ENCODE assay signal across 4 fruit fly cellular contexts in the genomic region with DNA sequence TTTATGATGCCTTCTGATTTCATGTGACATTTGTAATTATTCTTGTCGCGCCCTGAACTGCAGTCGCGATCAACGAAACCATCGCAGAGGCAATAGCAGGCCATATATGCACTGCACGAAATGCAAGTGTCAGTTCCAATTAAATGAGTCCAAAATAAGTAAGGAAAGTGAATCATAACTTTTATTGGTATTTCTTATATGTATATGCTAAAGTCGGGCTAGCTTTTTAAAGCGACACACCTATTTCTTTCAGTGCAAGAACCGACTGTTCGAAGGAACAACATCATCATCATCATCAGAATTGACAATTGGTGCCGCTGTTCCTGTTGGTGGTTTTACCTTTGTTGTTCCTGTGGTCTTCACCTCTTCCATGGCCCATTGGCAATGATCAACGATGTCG.
A peak's percentile ranks its signal among the peaks of the same experiment; 100 is the strongest.
TF ChIP-seq lines count a peak whose summit lies in the region.

No protein-coding gene starts in this region.

- TF ChIP-seq CTCF in whole organism, embryonic (GFP tag; optimal IDR thresholded peaks at IDR 0.05; lab: Kevin White, UChicago), result no peak

TF ChIP-seq in whole organism, embryonic, 481 proteins besides CTCF, POLR2A, EP300 and RAD21 (continues in another document):
- TF ChIP-seq CG5245 (GFP tag; optimal IDR thresholded peaks at IDR 0.05; lab: Kevin White, UChicago) (peak; percentile 23), Blimp-1 (GFP tag; optimal IDR thresholded peaks at IDR 0.05; lab: Kevin White, UChicago) (no peak), amos (GFP tag; IDR thresholded peaks at IDR 0.05; lab: Robert Waterston, UW; ENCODE audit: partially characterized antibody) (no peak), CG1603 (tag; optimal IDR thresholded peaks at IDR 0.05; lab: Kevin White, UChicago) (peak; percentile 71), zen (tag; optimal IDR thresholded peaks at IDR 0.05; lab: Kevin White, UChicago) (peak; percentile 64), Gug (GFP tag; IDR thresholded peaks at IDR 0.05; lab: Robert Waterston, UW) (no peak), Sin3A (optimal IDR thresholded peaks at IDR 0.05; lab: Kevin White, UChicago) (no peak), cad (GFP tag; optimal IDR thresholded peaks at IDR 0.05; lab: Kevin White, UChicago) (no peak), CG15696 (tag; optimal IDR thresholded peaks at IDR 0.05; lab: Kevin White, UChicago) (peak; percentile 73), lola (GFP tag; optimal IDR thresholded peaks at IDR 0.05; lab: Kevin White, UChicago) (peak in 1 of 3 experiments; percentile 62), CG6813 (GFP tag; optimal IDR thresholded peaks at IDR 0.05; lab: Kevin White, UChicago) (peak; percentile 4), row (GFP tag; IDR thresholded peaks at IDR 0.05; lab: Robert Waterston, UW) (peak; percentile 46; the same call in 2 of the 3 replicates), hkb (optimal IDR thresholded peaks at IDR 0.05; lab: Kevin White, UChicago) (no peak), hkb (GFP tag; IDR thresholded peaks at IDR 0.05; lab: Robert Waterston, UW) (no peak), MTF-1 (GFP tag; optimal IDR thresholded peaks at IDR 0.05; lab: Kevin White, UChicago; ENCODE audit: borderline replicate concordance) (no peak), CG12744 (GFP tag; optimal IDR thresholded peaks at IDR 0.05; lab: Kevin White, UChicago) (no peak), CG33557 (GFP tag; optimal IDR thresholded peaks at IDR 0.05; lab: Kevin White, UChicago) (peak; percentile 20), wor (GFP tag; IDR thresholded peaks at IDR 0.05; lab: Robert Waterston, UW) (no peak), tap (tag; optimal IDR thresholded peaks at IDR 0.05; lab: Kevin White, UChicago) (no peak), CG18011 (GFP tag; optimal IDR thresholded peaks at IDR 0.05; lab: Kevin White, UChicago) (no peak), Dad (GFP tag; optimal IDR thresholded peaks at IDR 0.05; lab: Kevin White, UChicago) (no peak)

TF ChIP-seq in whole organism, prepupa, 60 proteins besides CTCF, POLR2A, EP300 and RAD21 (continues in another document):
- no peak for TF ChIP-seq Sox15 (GFP tag; optimal IDR thresholded peaks at IDR 0.05; lab: Kevin White, UChicago)
- peak; percentile 32 for TF ChIP-seq CG1621 (tag; optimal IDR thresholded peaks at IDR 0.05; lab: Kevin White, UChicago)
- no peak for TF ChIP-seq CG6276 (GFP tag; optimal IDR thresholded peaks at IDR 0.05; lab: Kevin White, UChicago)
- no peak for TF ChIP-seq fd85E (GFP tag; optimal IDR thresholded peaks at IDR 0.05; lab: Kevin White, UChicago)
- TF ChIP-seq Blimp-1 (GFP tag; optimal IDR thresholded peaks at IDR 0.05; lab: Kevin White, UChicago), result no peak
- TF ChIP-seq CG9139 (GFP tag; optimal IDR thresholded peaks at IDR 0.05; lab: Kevin White, UChicago), result no peak
- peak in 1 of 2 experiments; percentile 22 for TF ChIP-seq ss (GFP tag; optimal IDR thresholded peaks at IDR 0.05; lab: Kevin White, UChicago)
- peak; percentile 25 for TF ChIP-seq CG11902 (GFP tag; optimal IDR thresholded peaks at IDR 0.05; lab: Kevin White, UChicago)
- TF ChIP-seq dac (GFP tag; optimal IDR thresholded peaks at IDR 0.05; lab: Kevin White, UChicago), result no peak
- peak; percentile 51 for TF ChIP-seq Ets96B (tag; optimal IDR thresholded peaks at IDR 0.05; lab: Kevin White, UChicago)
- no peak for TF ChIP-seq CG7368 (GFP tag; optimal IDR thresholded peaks at IDR 0.05; lab: Kevin White, UChicago)
- TF ChIP-seq fkh (GFP tag; optimal IDR thresholded peaks at IDR 0.05; lab: Kevin White, UChicago), result no peak
- TF ChIP-seq Hr4 (GFP tag; optimal IDR thresholded peaks at IDR 0.05; lab: Kevin White, UChicago), result no peak
- no peak for TF ChIP-seq CG8119 (GFP tag; IDR thresholded peaks at IDR 0.05; lab: Robert Waterston, UW)
- peak; percentile 52 for TF ChIP-seq Met (GFP tag; optimal IDR thresholded peaks at IDR 0.05; lab: Kevin White, UChicago)
- peak; percentile 38 for TF ChIP-seq lz (GFP tag; optimal IDR thresholded peaks at IDR 0.05; lab: Kevin White, UChicago)
- TF ChIP-seq Smox (GFP tag; optimal IDR thresholded peaks at IDR 0.05; lab: Kevin White, UChicago), result peak; percentile 52
- TF ChIP-seq CG8319 (GFP tag; optimal IDR thresholded peaks at IDR 0.05; lab: Kevin White, UChicago), result no peak
- TF ChIP-seq CG32006 (GFP tag; optimal IDR thresholded peaks at IDR 0.05; lab: Kevin White, UChicago), result no peak
- TF ChIP-seq Ets21C (GFP tag; optimal IDR thresholded peaks at IDR 0.05; lab: Kevin White, UChicago), result no peak
- peak; percentile 45 for TF ChIP-seq Sox14 (GFP tag; optimal IDR thresholded peaks at IDR 0.05; lab: Kevin White, UChicago)
- peak; percentile 16 for TF ChIP-seq fd59A (GFP tag; optimal IDR thresholded peaks at IDR 0.05; lab: Kevin White, UChicago)
- TF ChIP-seq CG31627 (GFP tag; optimal IDR thresholded peaks at IDR 0.05; lab: Kevin White, UChicago), result peak; percentile 48

TF ChIP-seq in whole organism, pupa, 21 proteins besides CTCF, POLR2A, EP300 and RAD21:
- TF ChIP-seq CG8159 (tag; optimal IDR thresholded peaks at IDR 0.05; lab: Kevin White, UChicago), result peak; percentile 50
- TF ChIP-seq D1 (tag; optimal IDR thresholded peaks at IDR 0.05; lab: Kevin White, UChicago), result no peak
- TF ChIP-seq Snoo (tag; optimal IDR thresholded peaks at IDR 0.05; lab: Kevin White, UChicago), result no peak
- no peak for TF ChIP-seq Ets98B (GFP tag; IDR thresholded peaks at IDR 0.05; lab: Robert Waterston, UW)
- peak; percentile 50 for TF ChIP-seq CG15710 (tag; optimal IDR thresholded peaks at IDR 0.05; lab: Kevin White, UChicago)
- peak; percentile 48 for TF ChIP-seq CG17806 (tag; optimal IDR thresholded peaks at IDR 0.05; lab: Kevin White, UChicago)
- TF ChIP-seq CG13204 (GFP tag; optimal IDR thresholded peaks at IDR 0.05; lab: Kevin White, UChicago), result no peak
- no peak for TF ChIP-seq Pif1B (GFP tag; optimal IDR thresholded peaks at IDR 0.05; lab: Kevin White, UChicago)
- TF ChIP-seq fd96Ca (GFP tag; IDR thresholded peaks at IDR 0.05; lab: Robert Waterston, UW), result peak; percentile 37; the same call in 1 of the 3 replicates
- peak; percentile 25 for TF ChIP-seq CG8301 (tag; optimal IDR thresholded peaks at IDR 0.05; lab: Kevin White, UChicago)
- TF ChIP-seq CG14655 (GFP tag; optimal IDR thresholded peaks at IDR 0.05; lab: Kevin White, UChicago), result peak; percentile 32
- no peak for TF ChIP-seq CG12605 (GFP tag; IDR thresholded peaks at IDR 0.05; lab: Robert Waterston, UW)
- TF ChIP-seq Pif1A (GFP tag; optimal IDR thresholded peaks at IDR 0.05; lab: Kevin White, UChicago), result peak; percentile 13
- TF ChIP-seq rn (GFP tag; IDR thresholded peaks at IDR 0.05; lab: Robert Waterston, UW), result no peak
- peak; percentile 38 for TF ChIP-seq CG34367 (tag; optimal IDR thresholded peaks at IDR 0.05; lab: Kevin White, UChicago)
- TF ChIP-seq CG9948 (tag; optimal IDR thresholded peaks at IDR 0.05; lab: Kevin White, UChicago), result peak; percentile 30

TF ChIP-seq in whole organism, wandering third instar larva, 38 proteins besides CTCF, POLR2A, EP300 and RAD21:
- TF ChIP-seq foxo (GFP tag; optimal IDR thresholded peaks at IDR 0.05; lab: Kevin White, UChicago), result peak in 1 of 2 experiments; percentile 56
- peak; percentile 50 for TF ChIP-seq h (GFP tag; optimal IDR thresholded peaks at IDR 0.05; lab: Kevin White, UChicago)
- peak; percentile 45 for TF ChIP-seq br (GFP tag; optimal IDR thresholded peaks at IDR 0.05; lab: Kevin White, UChicago)
- peak; percentile 48 for TF ChIP-seq ey (GFP tag; optimal IDR thresholded peaks at IDR 0.05; lab: Kevin White, UChicago)
- peak; percentile 33 for TF ChIP-seq OdsH (GFP tag; optimal IDR thresholded peaks at IDR 0.05; lab: Kevin White, UChicago)
- no peak for TF ChIP-seq CrebA (GFP tag; optimal IDR thresholded peaks at IDR 0.05; lab: Kevin White, UChicago; ENCODE audit: borderline replicate concordance)
- no peak for TF ChIP-seq Mio (GFP tag; optimal IDR thresholded peaks at IDR 0.05; lab: Kevin White, UChicago)
- TF ChIP-seq Hr78 (GFP tag; optimal IDR thresholded peaks at IDR 0.05; lab: Kevin White, UChicago), result no peak
- TF ChIP-seq HLH106 (tag; optimal IDR thresholded peaks at IDR 0.05; lab: Kevin White, UChicago), result peak; percentile 53
- peak; percentile 49 for TF ChIP-seq fru (GFP tag; optimal IDR thresholded peaks at IDR 0.05; lab: Kevin White, UChicago)
- peak; percentile 18 for TF ChIP-seq Sp1 (GFP tag; optimal IDR thresholded peaks at IDR 0.05; lab: Kevin White, UChicago)
- TF ChIP-seq Hnf4 (GFP tag; optimal IDR thresholded peaks at IDR 0.05; lab: Kevin White, UChicago), result peak; percentile 48
- no peak for TF ChIP-seq CG32264 (GFP tag; optimal IDR thresholded peaks at IDR 0.05; lab: Kevin White, UChicago)
- TF ChIP-seq woc (GFP tag; optimal IDR thresholded peaks at IDR 0.05; lab: Kevin White, UChicago), result peak; percentile 0
- peak; percentile 41 for TF ChIP-seq rgr (GFP tag; optimal IDR thresholded peaks at IDR 0.05; lab: Kevin White, UChicago)

Comparison
In these comparisons a context has a peak if more than half of its experiments do, and no peak if none do; other contexts are left out.
1. Of the 7 proteins assayed by ChIP-seq in both whole organism, embryonic and whole organism, prepupa: peak only in whole organism, embryonic: none; only in whole organism, prepupa: Hr39 and Sox102F; in both: none; in neither: 5.